Worm (Caenorhabditis elegans): ENCODE results near the gene M79.2.

DNA sequence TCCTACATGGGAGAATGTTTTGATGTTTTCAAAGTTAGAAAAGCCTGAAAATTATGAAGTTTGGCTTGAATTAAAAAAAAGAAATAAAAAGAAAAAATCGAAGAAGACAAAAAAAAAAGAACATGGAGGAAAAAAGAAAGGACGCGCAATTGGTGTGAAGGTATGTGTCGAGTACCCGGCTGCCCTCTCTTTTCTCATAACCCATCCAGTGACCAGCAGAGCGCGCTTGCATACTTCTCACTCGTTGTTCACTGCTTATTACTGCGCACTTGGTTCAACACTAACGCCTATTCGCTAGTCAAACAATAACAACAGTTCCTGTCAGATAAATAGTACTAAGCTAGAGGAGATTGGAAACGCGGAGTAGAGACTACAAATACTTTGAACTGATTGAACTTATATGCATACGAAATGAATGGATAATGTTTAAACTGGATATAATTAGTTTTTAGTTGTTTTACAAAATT, 4.4 kb downstream of the M79.2 start, which contains the start of gene abl-1:
- TF ChIP-seq ets-7 (tag; optimal IDR thresholded peaks at IDR 0.05), result no peak
- TF ChIP-seq pes-1 (GFP tag; IDR thresholded peaks at IDR 0.05), result no peak
- no peak for TF ChIP-seq aly-1 (tag; optimal IDR thresholded peaks at IDR 0.05)
- no peak for TF ChIP-seq tbx-37 (GFP tag; conservative IDR thresholded peaks at IDR 0.05)
- TF ChIP-seq ceh-36 (tag; optimal IDR thresholded peaks at IDR 0.05), result no peak
- TF ChIP-seq tbx-11 (GFP tag; IDR thresholded peaks at IDR 0.05), result no peak
- no peak for TF ChIP-seq hmbx-1 (tag; optimal IDR thresholded peaks at IDR 0.05)
- no peak for TF ChIP-seq ama-1 (optimal IDR thresholded peaks at IDR 0.05)
- TF ChIP-seq F13C5.2 (tag; optimal IDR thresholded peaks at IDR 0.05), result peak; percentile 15
- TF ChIP-seq B0310.2 (tag; optimal IDR thresholded peaks at IDR 0.05), result no peak
- TF ChIP-seq flt-1 (GFP tag; IDR thresholded peaks at IDR 0.05), result no peak
- no peak for TF ChIP-seq scrt-1 (GFP tag; IDR thresholded peaks at IDR 0.05)
- no peak for TF ChIP-seq tra-4 (tag; optimal IDR thresholded peaks at IDR 0.05)
- no peak for TF ChIP-seq sea-1 (GFP tag; conservative IDR thresholded peaks at IDR 0.05)
